Worm (Caenorhabditis elegans): Measurements from ENCODE around the gene R07B7.2.
"Not testable (repeated sequence)": the region's sequence is repeated elsewhere in the genome, so short reads cannot be mapped to it uniquely, and the experiment has no call there.

The R07B7.2 gene

ce11 chrV:12032060-12032459 lies 27.5 kb downstream of the R07B7.2 start, which contains the start of gene pkc-1:
Gene pkc-1, minus strand, starts transcription at chrV:12032160.
- no peak for TF ChIP-seq unc-62 (GFP tag; optimal IDR thresholded peaks at IDR 0.05)

- no peak for TF ChIP-seq unc-62 (GFP tag; optimal IDR thresholded peaks at IDR 0.05)
Measured at ce11 chrV:12028151-12028550, 31.4 kb downstream of the R07B7.2 start.

- TF ChIP-seq unc-62 (GFP tag; optimal IDR thresholded peaks at IDR 0.05), result no peak
Measured at ce11 chrV:12026878-12027477, 32.6 kb downstream of the R07B7.2 start.

- no peak for TF ChIP-seq unc-62 (GFP tag; optimal IDR thresholded peaks at IDR 0.05)
Measured at ce11 chrV:12025683-12026082, 33.9 kb downstream of the R07B7.2 start.

ce11 chrV:12024273-12024672 lies 35.3 kb downstream of the R07B7.2 start:
- TF ChIP-seq unc-62 (GFP tag; optimal IDR thresholded peaks at IDR 0.05), result no peak

- TF ChIP-seq unc-62 (GFP tag; optimal IDR thresholded peaks at IDR 0.05), result no peak
Measured at ce11 chrV:12020940-12021339, 38.6 kb downstream of the R07B7.2 start.

- not testable (repeated sequence) for TF ChIP-seq unc-62 (GFP tag; optimal IDR thresholded peaks at IDR 0.05)
Measured at ce11 chrV:12020026-12020425, 39.5 kb downstream of the R07B7.2 start, which contains the start of gene F10C2.3. Gene F10C2.3, plus strand, starts transcription at chrV:12020326.

- TF ChIP-seq unc-62 (GFP tag; optimal IDR thresholded peaks at IDR 0.05), result no peak
Measured at ce11 chrV:12013298-12013697, 46.3 kb downstream of the R07B7.2 start, which contains the start of gene add-2. Gene add-2, minus strand, starts transcription at chrV:12013406.

- no peak for TF ChIP-seq unc-62 (GFP tag; optimal IDR thresholded peaks at IDR 0.05)
Measured at ce11 chrV:12011686-12012085, 47.9 kb downstream of the R07B7.2 start.
